Fruit fly (Drosophila melanogaster) whole organism, prepupa: ENCODE results near the gene CG14294.

ENCODE experiments used
- CG10631 ChIP-seq: fragments of 200-800 bp; sonication (Bioruptor generic); optimal IDR thresholded peaks from 2 replicates; lab custom pipeline; 2016; ENCODE audit warnings: missing biosample characterization, missing genetic modification characterization
- CG34406 ChIP-seq: fragments of 200-800 bp; sonication (Bioruptor generic); optimal IDR thresholded peaks from 3 replicates; lab custom pipeline; 2016; ENCODE audit warnings: missing biosample characterization, missing genetic modification characterization
- CG3919 ChIP-seq: fragments of 200-800 bp; sonication (Bioruptor generic); optimal IDR thresholded peaks from 3 replicates; lab custom pipeline; 2016; ENCODE audit warnings: missing biosample characterization, missing genetic modification characterization
- CG6808 ChIP-seq: fragments of 200-800 bp; sonication (Bioruptor generic); optimal IDR thresholded peaks from 3 replicates; lab custom pipeline; 2017; ENCODE audit warnings: missing biosample characterization, missing genetic modification characterization, mild to moderate bottlenecking, moderate library complexity, missing genetic modification reagents
- Hr39 ChIP-seq: fragments of 200-800 bp; sonication (Bioruptor generic); optimal IDR thresholded peaks from 2 replicates; lab custom pipeline; 2016; ENCODE audit warnings: missing biosample characterization, missing genetic modification characterization
- Sox102F ChIP-seq: fragments of 200-800 bp; sonication (Bioruptor generic); optimal IDR thresholded peaks from 2 replicates; lab custom pipeline; 2016; ENCODE audit warnings: missing biosample characterization, mild to moderate bottlenecking, missing genetic modification characterization
- dsx ChIP-seq: fragments of 200-800 bp; optimal IDR thresholded peaks from 3 replicates; lab custom pipeline; 2019; ENCODE audit warnings: missing biosample characterization, mild to moderate bottlenecking, missing genetic modification characterization, moderate library complexity; ENCODE audit not compliant: poor library complexity, severe bottlenecking
- fkh ChIP-seq: fragments of 200-800 bp; sonication (Bioruptor generic); optimal IDR thresholded peaks from 3 replicates; lab custom pipeline; 2017; ENCODE audit warnings: missing biosample characterization, mild to moderate bottlenecking, missing genetic modification characterization, moderate library complexity
- lz ChIP-seq: fragments of 200-800 bp; sonication (Bioruptor generic); optimal IDR thresholded peaks from 3 replicates; lab custom pipeline; 2016; ENCODE audit warnings: missing biosample characterization, missing genetic modification characterization
- salr ChIP-seq, 2 experiments: fragments of 200-800 bp; sonication (Bioruptor generic); optimal IDR thresholded peaks; 3 replicates each; lab custom pipeline; 2016 to 2018; ENCODE audit warnings: missing biosample characterization in 2 of 2, missing genetic modification characterization in 2 of 2, mild to moderate bottlenecking in 1 of 2

DNA sequence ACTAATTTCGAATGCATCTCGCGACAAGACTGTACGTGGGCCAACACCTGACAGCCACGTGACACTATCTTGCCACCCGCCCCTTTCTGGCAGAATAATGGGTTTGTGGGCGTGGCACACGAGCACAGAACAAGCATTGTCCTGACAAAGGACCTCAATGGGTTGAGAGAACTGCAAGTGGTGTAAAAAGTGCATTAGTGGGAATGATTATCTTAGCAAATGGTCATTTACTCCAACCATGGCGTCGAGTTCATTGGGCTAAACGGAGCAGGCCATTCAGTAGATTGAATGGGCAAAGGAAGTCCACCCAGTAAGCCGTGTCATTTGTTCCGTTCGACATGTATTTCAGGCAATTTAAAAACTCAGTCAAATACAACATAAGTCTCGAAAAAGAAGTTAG lies 4.2 kb downstream of the CG14294 start, which contains the start of gene CG14297:
- TF ChIP-seq Hr39: no peak
- no peak for TF ChIP-seq CG34406
- TF ChIP-seq Sox102F (GFP tag; lab: Kevin White, UChicago): no peak
- TF ChIP-seq salr (GFP tag; optimal IDR thresholded peaks at IDR 0.05; lab: Kevin White, UChicago): no peak
- no peak for TF ChIP-seq fkh (GFP tag; lab: Kevin White, UChicago)
- no peak for TF ChIP-seq CG3919
- no peak for TF ChIP-seq CG10631 (GFP tag; lab: Kevin White, UChicago)
- TF ChIP-seq CG6808 (GFP tag; lab: Kevin White, UChicago): no peak
- no peak for TF ChIP-seq dsx (GFP tag; lab: Kevin White, UChicago)
- TF ChIP-seq lz (GFP tag; lab: Kevin White, UChicago): no peak
